Fruit fly (Drosophila melanogaster) whole organism, embryonic: ENCODE data around the gene dgt6.

Experiments
- Antp ChIP-seq: fragments of 200-800 bp; sonication (Bioruptor generic); optimal IDR thresholded peaks from 3 replicates; lab custom pipeline; 2016; ENCODE audit warnings: missing biosample characterization, missing genetic modification characterization
- Awh ChIP-seq: fragments of 200-800 bp; sonication (Bioruptor generic); IDR thresholded peaks from 2 replicates; pipeline ENCODE4, ENCODE4 v1.3.6; 2022; ENCODE audit warnings: missing biosample characterization, missing genetic modification characterization
- B-H2 ChIP-seq: fragments of 200-800 bp; sonication (Bioruptor generic); optimal IDR thresholded peaks from 2 replicates; lab custom pipeline; 2018; ENCODE audit warnings: missing biosample characterization, mild to moderate bottlenecking, missing genetic modification characterization
- CG10462 ChIP-seq: fragments of 200-800 bp; sonication (Bioruptor generic); optimal IDR thresholded peaks from 2 replicates; lab custom pipeline; 2016; ENCODE audit warnings: missing biosample characterization, missing genetic modification characterization
- CG11085 ChIP-seq: fragments of 200-800 bp; sonication (Bioruptor generic); IDR thresholded peaks from 2 replicates; pipeline ENCODE4 v1.3.6; 2022; ENCODE audit warnings: missing biosample characterization, missing genetic modification characterization
- CG12236 ChIP-seq: fragments of 200-800 bp; sonication (Bioruptor generic); optimal IDR thresholded peaks from 2 replicates; lab custom pipeline; 2016; ENCODE audit warnings: missing biosample characterization, missing genetic modification characterization
- CG15073 ChIP-seq: fragments of 200-800 bp; sonication (Bioruptor generic); optimal IDR thresholded peaks from 2 replicates; lab custom pipeline; 2016; ENCODE audit warnings: missing biosample characterization, missing genetic modification characterization
- CG16779 ChIP-seq: fragments of 200-800 bp; sonication (Bioruptor generic); IDR thresholded peaks from 2 replicates; pipeline ENCODE4 v1.3.6; 2022; ENCODE audit warnings: missing biosample characterization, missing genetic modification characterization
- CG16815 ChIP-seq: fragments of 200-800 bp; sonication (Bioruptor generic); optimal IDR thresholded peaks from 3 replicates; lab custom pipeline; 2017; ENCODE audit warnings: missing biosample characterization, mild to moderate bottlenecking, missing genetic modification characterization
- CG17186 ChIP-seq: fragments of 200-800 bp; sonication (Bioruptor generic); optimal IDR thresholded peaks from 3 replicates; lab custom pipeline; 2017; ENCODE audit warnings: missing biosample characterization, missing genetic modification reagents, missing genetic modification characterization
- CG2120 ChIP-seq: fragments of 200-800 bp; sonication (Bioruptor generic); optimal IDR thresholded peaks from 3 replicates; lab custom pipeline; 2016; ENCODE audit warnings: missing biosample characterization, missing genetic modification characterization
- CG2875 ChIP-seq: fragments of 200-800 bp; sonication (Bioruptor generic); optimal IDR thresholded peaks from 2 replicates; lab custom pipeline; 2017; ENCODE audit warnings: missing biosample characterization, mild to moderate bottlenecking, missing genetic modification characterization, missing genetic modification reagents
- CG2889 ChIP-seq: fragments of 200-800 bp; sonication (Bioruptor generic); IDR thresholded peaks from 3 replicates; pipeline ENCODE4 v1.3.6; 2022; ENCODE audit warnings: missing biosample characterization, missing genetic modification characterization
- CG31224 ChIP-seq: fragments of 200-800 bp; sonication (Bioruptor generic); IDR thresholded peaks from 2 replicates; pipeline ENCODE4 v1.3.6; 2022; ENCODE audit warnings: missing biosample characterization, missing genetic modification characterization
- CG3163 ChIP-seq: fragments of 200-800 bp; sonication (Bioruptor generic); optimal IDR thresholded peaks from 3 replicates; lab custom pipeline; 2016; ENCODE audit warnings: missing biosample characterization, missing genetic modification characterization
- CG32772 ChIP-seq: fragments of 200-800 bp; sonication (Bioruptor generic); IDR thresholded peaks from 2 replicates; pipeline ENCODE4 v1.3.6; 2022; ENCODE audit warnings: missing biosample characterization, missing genetic modification characterization
- CG4360 ChIP-seq: fragments of 200-800 bp; sonication (Bioruptor generic); IDR thresholded peaks from 2 replicates; pipeline ENCODE4 v1.3.6; 2022; ENCODE audit warnings: missing biosample characterization, missing genetic modification characterization
- CG6175 ChIP-seq: fragments of 200-800 bp; sonication (Bioruptor generic); IDR thresholded peaks from 3 replicates; pipeline ENCODE4 v1.3.6; 2022; ENCODE audit warnings: missing biosample characterization, missing genetic modification characterization
- CG9876 ChIP-seq: fragments of 200-800 bp; sonication (Bioruptor generic); optimal IDR thresholded peaks from 2 replicates; lab custom pipeline; 2016; ENCODE audit warnings: missing biosample characterization, missing genetic modification characterization
- Dek ChIP-seq: fragments of 200-800 bp; sonication (Bioruptor generic); optimal IDR thresholded peaks from 3 replicates; lab custom pipeline; 2019; ENCODE audit warnings: missing biosample characterization, mild to moderate bottlenecking, missing genetic modification characterization, moderate library complexity
- Doc2 ChIP-seq: fragments of 200-800 bp; sonication (Bioruptor generic); IDR thresholded peaks from 2 replicates; pipeline ENCODE4 v1.3.6; 2022; ENCODE audit warnings: missing biosample characterization, missing genetic modification characterization
- Dp ChIP-seq: fragments of 200-800 bp; sonication (Bioruptor generic); optimal IDR thresholded peaks from 2 replicates; lab custom pipeline; 2018; ENCODE audit warnings: missing biosample characterization, mild to moderate bottlenecking, missing genetic modification characterization, moderate library complexity
- E2f1 ChIP-seq: fragments of 200-800 bp; sonication (Bioruptor generic); IDR thresholded peaks from 2 replicates; pipeline ENCODE4 v1.3.6; 2022; ENCODE audit warnings: missing biosample characterization, missing genetic modification characterization
- GATAe ChIP-seq: fragments of 200-800 bp; sonication (Bioruptor generic); conservative IDR thresholded peaks from 2 replicates; pipeline ENCODE4 v1.3.6; 2022; ENCODE audit warnings: missing biosample characterization, missing genetic modification characterization
- Gsc ChIP-seq: fragments of 200-800 bp; sonication (Bioruptor generic); IDR thresholded peaks from 2 replicates; pipeline ENCODE4 v1.3.6; 2022; ENCODE audit warnings: missing biosample characterization, missing genetic modification characterization
- Gug ChIP-seq: fragments of 200-800 bp; sonication (Bioruptor generic); IDR thresholded peaks from 4 replicates; pipeline ENCODE4 v1.3.6; 2022; ENCODE audit warnings: missing biosample characterization, missing genetic modification characterization
- HLH3B ChIP-seq: fragments of 200-800 bp; sonication (Bioruptor generic); IDR thresholded peaks from 2 replicates; pipeline ENCODE4 v1.3.6; 2022; ENCODE audit warnings: missing biosample characterization, missing genetic modification characterization
- HLH4C ChIP-seq: fragments of 200-800 bp; sonication (Bioruptor generic); IDR thresholded peaks from 3 replicates; pipeline ENCODE4 v1.3.6; 2022; ENCODE audit warnings: missing biosample characterization, missing genetic modification characterization; ENCODE audit not compliant: partially characterized antibody
- Hmx ChIP-seq: fragments of 200-800 bp; sonication (Bioruptor generic); optimal IDR thresholded peaks from 2 replicates; lab custom pipeline; 2016; ENCODE audit warnings: missing biosample characterization, missing genetic modification characterization
- Hr3 ChIP-seq: fragments of 200-800 bp; sonication (Bioruptor generic); optimal IDR thresholded peaks from 3 replicates; lab custom pipeline; 2016; ENCODE audit warnings: missing biosample characterization, missing genetic modification characterization
- NFAT ChIP-seq: fragments of 200-800 bp; sonication (Bioruptor generic); IDR thresholded peaks from 2 replicates; pipeline ENCODE4 v1.3.6; 2022; ENCODE audit warnings: missing biosample characterization, missing genetic modification characterization
- PHDP ChIP-seq: fragments of 200-800 bp; sonication (Bioruptor generic); optimal IDR thresholded peaks from 3 replicates; lab custom pipeline; 2018; ENCODE audit warnings: missing biosample characterization, mild to moderate bottlenecking, missing genetic modification characterization, moderate library complexity
- Scr ChIP-seq: fragments of 200-800 bp; sonication (Bioruptor generic); IDR thresholded peaks from 2 replicates; pipeline ENCODE4 v1.3.6; 2022; ENCODE audit warnings: missing biosample characterization, missing genetic modification characterization; ENCODE audit not compliant: partially characterized antibody
- Tbp ChIP-seq: fragments of >200 bp; optimal IDR thresholded peaks from 2 replicates; lab custom pipeline; 2018; ENCODE audit warnings: missing biosample characterization, missing genetic modification characterization
- amos ChIP-seq: fragments of 200-800 bp; sonication (Bioruptor generic); IDR thresholded peaks from 2 replicates; pipeline ENCODE4 v1.3.6; 2022; ENCODE audit warnings: missing biosample characterization, missing genetic modification characterization; ENCODE audit not compliant: partially characterized antibody
- bbx ChIP-seq: fragments of 200-800 bp; sonication (Bioruptor generic); IDR thresholded peaks from 2 replicates; pipeline ENCODE4 v1.3.6; 2022; ENCODE audit warnings: missing biosample characterization, missing genetic modification characterization; ENCODE audit not compliant: partially characterized antibody
- bowl ChIP-seq: fragments of 200-800 bp; sonication (Bioruptor generic); IDR thresholded peaks from 2 replicates; pipeline ENCODE4 v1.3.6; 2022; ENCODE audit warnings: missing biosample characterization, missing genetic modification characterization
- chif ChIP-seq, 2 experiments: fragments of 200-800 bp; sonication (Bioruptor generic); optimal IDR thresholded peaks; 3 replicates each; lab custom pipeline; 2016; ENCODE audit warnings: missing biosample characterization in 2 of 2, missing genetic modification characterization in 2 of 2
- da ChIP-seq: fragments of 200-800 bp; sonication (Bioruptor generic); optimal IDR thresholded peaks from 2 replicates; lab custom pipeline; 2016; ENCODE audit warnings: missing biosample characterization, missing genetic modification characterization
- esg ChIP-seq: fragments of 200-800 bp; sonication (Bioruptor generic); conservative IDR thresholded peaks from 2 replicates; pipeline ENCODE4 v1.3.6; 2022; ENCODE audit warnings: missing biosample characterization, missing genetic modification characterization
- grau ChIP-seq: fragments of 200-800 bp; optimal IDR thresholded peaks from 3 replicates; lab custom pipeline; 2019; ENCODE audit warnings: missing biosample characterization, mild to moderate bottlenecking, missing genetic modification characterization, moderate library complexity
- gsb-n ChIP-seq: fragments of 200-800 bp; sonication (Bioruptor generic); optimal IDR thresholded peaks from 3 replicates; lab custom pipeline; 2018; ENCODE audit warnings: missing biosample characterization, mild to moderate bottlenecking, missing genetic modification characterization
- lab ChIP-seq: fragments of 200-800 bp; sonication (Bioruptor generic); optimal IDR thresholded peaks from 3 replicates; lab custom pipeline; 2017; ENCODE audit warnings: missing biosample characterization, missing genetic modification characterization, mild to moderate bottlenecking, moderate library complexity, missing genetic modification reagents
- pho ChIP-seq: fragments of 200-800 bp; sonication (Bioruptor generic); optimal IDR thresholded peaks from 2 replicates; lab custom pipeline; 2016; ENCODE audit warnings: missing biosample characterization, missing genetic modification characterization
- pros ChIP-seq: fragments of 200-800 bp; sonication (Bioruptor generic); optimal IDR thresholded peaks from 3 replicates; lab custom pipeline; 2019; ENCODE audit warnings: missing biosample characterization, mild to moderate bottlenecking, missing genetic modification characterization, moderate library complexity
- sd ChIP-seq: fragments of 200-800 bp; sonication (Bioruptor generic); optimal IDR thresholded peaks from 3 replicates; lab custom pipeline; 2018; ENCODE audit warnings: missing biosample characterization, mild to moderate bottlenecking, missing genetic modification characterization, moderate library complexity
- sens ChIP-seq: fragments of 200-800 bp; sonication (Bioruptor generic); peaks from one replicate; lab custom pipeline; 2016; ENCODE audit warnings: missing biosample characterization, missing genetic modification characterization
- sisA ChIP-seq: fragments of 200-800 bp; sonication (Bioruptor generic); IDR thresholded peaks from 2 replicates; pipeline ENCODE4 v1.3.6; 2022; ENCODE audit warnings: missing biosample characterization, missing genetic modification characterization
- sug ChIP-seq: fragments of 200-800 bp; optimal IDR thresholded peaks from 2 replicates; lab custom pipeline; 2019; ENCODE audit warnings: missing biosample characterization, mild to moderate bottlenecking, missing genetic modification characterization, moderate library complexity
- tio ChIP-seq: fragments of 200-800 bp; sonication (Bioruptor generic); optimal IDR thresholded peaks from 2 replicates; lab custom pipeline; 2017; ENCODE audit warnings: missing biosample characterization, missing genetic modification characterization, inconsistent platforms
- tup ChIP-seq: fragments of 200-800 bp; sonication (Bioruptor generic); optimal IDR thresholded peaks from 2 replicates; lab custom pipeline; 2016; ENCODE audit warnings: missing biosample characterization, mild to moderate bottlenecking, missing genetic modification characterization, moderate library complexity
- zen ChIP-seq: fragments of 200-800 bp; sonication (Bioruptor generic); optimal IDR thresholded peaks from 3 replicates; lab custom pipeline; 2018; ENCODE audit warnings: missing biosample characterization, mild to moderate bottlenecking, missing genetic modification characterization, moderate library complexity

The dgt6 gene

DNA sequence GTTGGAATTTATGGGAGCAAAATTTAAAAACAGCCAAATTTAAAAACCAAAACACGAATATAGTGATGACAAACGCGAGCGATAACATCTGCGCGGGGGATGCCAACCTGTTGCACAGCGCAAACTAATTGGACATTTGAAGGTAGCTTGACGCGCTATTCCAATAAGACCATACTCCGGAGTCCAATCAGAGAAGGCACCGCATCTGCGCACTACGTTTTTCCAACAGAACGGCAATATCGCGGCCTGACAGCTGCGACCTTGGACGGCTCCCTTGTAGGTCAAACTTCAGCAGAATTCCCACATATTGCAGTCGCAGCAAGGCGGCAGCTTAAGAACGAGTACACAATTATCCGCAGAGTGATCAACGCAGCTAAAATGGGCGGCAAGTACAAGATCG is 17.3 kb upstream of the dgt6 start, which contains the start of the genes CG11882 and Pglym78 (continued):
- TF ChIP-seq PHDP (no peak), Hmx (GFP tag; lab: Kevin White, UChicago) (no peak), CG6175 (GFP tag; lab: Robert Waterston, UW) (no peak), esg (no peak), sisA (GFP tag; lab: Robert Waterston, UW) (peak; percentile 56), CG9876 (GFP tag; lab: Kevin White, UChicago) (peak; percentile 43), Awh (no peak), CG10462 (GFP tag; lab: Kevin White, UChicago) (no peak), da (GFP tag; lab: Kevin White, UChicago) (peak; percentile 79), CG32772 (GFP tag; lab: Robert Waterston, UW) (no peak), bbx (GFP tag; lab: Robert Waterston, UW) (peak; percentile 55; the same call in 1 of the 2 replicates), sd (tag; lab: Kevin White, UChicago) (no peak), CG16779 (GFP tag; lab: Robert Waterston, UW) (no peak), sens (GFP tag; lab: Kevin White, UChicago) (peak; percentile 88), tup (no peak), bowl (GFP tag; lab: Robert Waterston, UW) (no peak), CG16815 (GFP tag; lab: Kevin White, UChicago) (no peak), Antp (peak; percentile 78), Scr (GFP tag; lab: Robert Waterston, UW) (peak; percentile 58), HLH3B (GFP tag; lab: Robert Waterston, UW) (no peak), CG2120 (GFP tag; lab: Kevin White, UChicago) (peak; percentile 72), CG3163 (peak; percentile 50), Tbp (GFP tag; lab: Kevin White, UChicago) (no peak), B-H2 (GFP tag; lab: Kevin White, UChicago) (peak; percentile 50), tio (no peak), pho (GFP tag; lab: Kevin White, UChicago) (peak; percentile 73), Dp (GFP tag; lab: Kevin White, UChicago) (peak; percentile 76), CG12236 (no peak), zen (tag; lab: Kevin White, UChicago) (no peak), gsb-n (no peak), E2f1 (GFP tag; lab: Robert Waterston, UW) (peak; percentile 49), NFAT (peak; percentile 56; the same call in 1 of the 2 replicates), CG31224 (no peak), Gug (GFP tag; lab: Robert Waterston, UW) (peak; percentile 46; the same call in 1 of the 4 replicates), Gsc (no peak), amos (peak; percentile 58; the same call in 1 of the 2 replicates), HLH4C (GFP tag; lab: Robert Waterston, UW) (peak; percentile 43; the same call in 1 of the 3 replicates), CG17186 (GFP tag; lab: Kevin White, UChicago) (peak; percentile 92), CG4360 (GFP tag; lab: Robert Waterston, UW) (no peak; the same call in 1 of the 2 replicates), sug (peak; percentile 73), CG2875 (GFP tag; lab: Kevin White, UChicago) (no peak), CG2889 (GFP tag; lab: Robert Waterston, UW) (no peak), CG11085 (GFP tag; lab: Robert Waterston, UW) (no peak), grau (tag; lab: Kevin White, UChicago) (peak; percentile 31), Doc2 (GFP tag; lab: Robert Waterston, UW) (no peak), pros (GFP tag; lab: Kevin White, UChicago) (peak; percentile 3), GATAe (GFP tag; lab: Robert Waterston, UW) (no peak), Hr3 (GFP tag; lab: Kevin White, UChicago) (peak; percentile 81), lab (no peak), chif (GFP tag; optimal IDR thresholded peaks at IDR 0.05; lab: Kevin White, UChicago) (peak in 1 of 2 experiments; percentile 25), Dek (tag; lab: Kevin White, UChicago) (no peak), CG15073 (GFP tag; lab: Kevin White, UChicago) (no peak)
